Fruit fly (Drosophila melanogaster) whole organism, embryonic: ENCODE results near the gene hry.

Experiments used
- C15 ChIP-seq: fragments of 200-800 bp; sonication (Bioruptor generic); IDR thresholded peaks from 3 replicates; pipeline ENCODE4 v1.3.6; 2022; ENCODE audit warnings: missing biosample characterization, missing genetic modification characterization
- CG11085 ChIP-seq: fragments of 200-800 bp; sonication (Bioruptor generic); IDR thresholded peaks from 2 replicates; pipeline ENCODE4 v1.3.6; 2022; ENCODE audit warnings: missing biosample characterization, missing genetic modification characterization
- CG12071 ChIP-seq: fragments of 200-800 bp; sonication (Bioruptor generic); optimal IDR thresholded peaks from 3 replicates; lab custom pipeline; 2018; ENCODE audit warnings: missing biosample characterization, mild to moderate bottlenecking, missing genetic modification characterization
- CG13775 ChIP-seq: fragments of 200-800 bp; sonication (Bioruptor generic); optimal IDR thresholded peaks from 3 replicates; lab custom pipeline; 2017; ENCODE audit warnings: missing biosample characterization, mild to moderate bottlenecking, missing genetic modification characterization
- CG13894 ChIP-seq: fragments of 200-800 bp; sonication (Bioruptor generic); optimal IDR thresholded peaks from 3 replicates; lab custom pipeline; 2018; ENCODE audit warnings: missing biosample characterization, mild to moderate bottlenecking, missing genetic modification characterization, moderate library complexity
- CG14965 ChIP-seq: fragments of 200-800 bp; sonication (Bioruptor generic); optimal IDR thresholded peaks from 2 replicates; lab custom pipeline; 2016; ENCODE audit warnings: missing biosample characterization, missing genetic modification characterization, borderline replicate concordance
- CG16779 ChIP-seq: fragments of 200-800 bp; sonication (Bioruptor generic); IDR thresholded peaks from 2 replicates; pipeline ENCODE4 v1.3.6; 2022; ENCODE audit warnings: missing biosample characterization, missing genetic modification characterization
- CG16813 ChIP-seq: fragments of 200-800 bp; sonication (Bioruptor generic); IDR thresholded peaks from 3 replicates; pipeline ENCODE4 v1.3.6; 2022; ENCODE audit warnings: missing biosample characterization, missing genetic modification characterization; ENCODE audit not compliant: partially characterized antibody
- CG30403 ChIP-seq: fragments of 200-800 bp; sonication (Bioruptor generic); optimal IDR thresholded peaks from 3 replicates; lab custom pipeline; 2016; ENCODE audit warnings: missing biosample characterization, missing genetic modification characterization
- CG3065 ChIP-seq: fragments of 200-800 bp; sonication (Bioruptor generic); optimal IDR thresholded peaks from 2 replicates; lab custom pipeline; 2016; ENCODE audit warnings: missing biosample characterization, missing genetic modification characterization
- CG31365 ChIP-seq: fragments of 200-800 bp; sonication (Bioruptor generic); optimal IDR thresholded peaks from 2 replicates; lab custom pipeline; 2018; ENCODE audit warnings: missing biosample characterization, mild to moderate bottlenecking, missing genetic modification characterization
- CG31388 ChIP-seq: fragments of 200-800 bp; sonication (Bioruptor generic); optimal IDR thresholded peaks from 2 replicates; lab custom pipeline; 2016; ENCODE audit warnings: missing biosample characterization, missing genetic modification characterization
- CG3847 ChIP-seq: fragments of 200-800 bp; sonication (Bioruptor generic); IDR thresholded peaks from 2 replicates; pipeline ENCODE4 v1.3.6; 2022; ENCODE audit warnings: missing biosample characterization, missing genetic modification characterization
- CG4707 ChIP-seq: fragments of 200-800 bp; sonication (Bioruptor generic); optimal IDR thresholded peaks from 2 replicates; lab custom pipeline; 2018; ENCODE audit warnings: missing biosample characterization, mild to moderate bottlenecking, missing genetic modification characterization, moderate library complexity
- CG6175 ChIP-seq: fragments of 200-800 bp; sonication (Bioruptor generic); IDR thresholded peaks from 3 replicates; pipeline ENCODE4 v1.3.6; 2022; ENCODE audit warnings: missing biosample characterization, missing genetic modification characterization
- CG6791 ChIP-seq: fragments of 200-800 bp; sonication (Bioruptor generic); IDR thresholded peaks from 3 replicates; pipeline ENCODE4 v1.3.6; 2022; ENCODE audit warnings: missing biosample characterization, missing genetic modification characterization; ENCODE audit not compliant: partially characterized antibody
- CG7745 ChIP-seq: fragments of 200-800 bp; sonication (Bioruptor generic); optimal IDR thresholded peaks from 2 replicates; lab custom pipeline; 2018; ENCODE audit warnings: missing biosample characterization, mild to moderate bottlenecking, missing genetic modification characterization, moderate library complexity
- CG8089 ChIP-seq: fragments of 200-800 bp; sonication (Bioruptor generic); optimal IDR thresholded peaks from 3 replicates; lab custom pipeline; 2016; ENCODE audit warnings: missing biosample characterization, missing genetic modification characterization
- CG8478 ChIP-seq: fragments of >200 bp; optimal IDR thresholded peaks from 2 replicates; lab custom pipeline; 2018
- Camta ChIP-seq: fragments of 200-800 bp; sonication (Bioruptor generic); optimal IDR thresholded peaks from 2 replicates; lab custom pipeline; 2016; ENCODE audit warnings: missing biosample characterization, missing genetic modification characterization
- Dek ChIP-seq: fragments of 200-800 bp; sonication (Bioruptor generic); optimal IDR thresholded peaks from 3 replicates; lab custom pipeline; 2019; ENCODE audit warnings: missing biosample characterization, mild to moderate bottlenecking, missing genetic modification characterization, moderate library complexity
- Dp ChIP-seq: fragments of 200-800 bp; sonication (Bioruptor generic); optimal IDR thresholded peaks from 2 replicates; lab custom pipeline; 2018; ENCODE audit warnings: missing biosample characterization, mild to moderate bottlenecking, missing genetic modification characterization, moderate library complexity
- Eip74EF ChIP-seq, 2 experiments: fragments of 200-800 bp in 1 of 2; fragments of >200 bp in 1 of 2; sonication (Bioruptor generic) in 1 of 2; optimal IDR thresholded peaks; 2 replicates each; lab custom pipeline; 2017 to 2019; ENCODE audit warnings: missing biosample characterization in 2 of 2, missing genetic modification characterization in 2 of 2, mild to moderate bottlenecking in 1 of 2, moderate library complexity in 1 of 2
- Fer1 ChIP-seq: fragments of 200-800 bp; sonication (Bioruptor generic); optimal IDR thresholded peaks from 2 replicates; lab custom pipeline; 2017; ENCODE audit warnings: missing biosample characterization, mild to moderate bottlenecking, missing genetic modification characterization
- H15 ChIP-seq: fragments of 200-800 bp; sonication (Bioruptor generic); IDR thresholded peaks from 3 replicates; pipeline ENCODE4 v1.3.6; 2022; ENCODE audit warnings: missing biosample characterization, missing genetic modification characterization
- MESR4 ChIP-seq: fragments of 200-800 bp; sonication (Bioruptor generic); optimal IDR thresholded peaks from 2 replicates; lab custom pipeline; 2018; ENCODE audit warnings: missing biosample characterization, mild to moderate bottlenecking, missing genetic modification characterization, moderate library complexity
- Mes4 ChIP-seq: fragments of 200-800 bp; sonication (Bioruptor generic); optimal IDR thresholded peaks from 2 replicates; lab custom pipeline; 2016; ENCODE audit warnings: missing biosample characterization, missing genetic modification characterization
- NC2α ChIP-seq: fragments of 200-800 bp; sonication (Bioruptor generic); optimal IDR thresholded peaks from 2 replicates; lab custom pipeline; 2016; ENCODE audit warnings: missing biosample characterization, missing genetic modification characterization
- Nf-YA ChIP-seq: fragments of 200-800 bp; sonication (Bioruptor generic); IDR thresholded peaks from 2 replicates; pipeline ENCODE4 v1.3.6; 2022; ENCODE audit warnings: missing biosample characterization, missing genetic modification characterization
- Ravus ChIP-seq: fragments of 200-800 bp; sonication (Bioruptor generic); IDR thresholded peaks from 2 replicates; pipeline ENCODE4 v1.3.6; 2022; ENCODE audit warnings: missing biosample characterization, missing genetic modification characterization
- Rfx ChIP-seq: fragments of 200-800 bp; sonication (Bioruptor generic); IDR thresholded peaks from 2 replicates; pipeline ENCODE4 v1.3.6; 2022; ENCODE audit warnings: missing biosample characterization, missing genetic modification characterization
- abd-A ChIP-seq: fragments of 200-800 bp; sonication (Bioruptor generic); optimal IDR thresholded peaks from 3 replicates; lab custom pipeline; 2019; ENCODE audit warnings: missing biosample characterization, mild to moderate bottlenecking, missing genetic modification characterization, moderate library complexity
- ara ChIP-seq: fragments of 200-800 bp; sonication (Bioruptor generic); IDR thresholded peaks from 2 replicates; pipeline ENCODE4 v1.3.6; 2022; ENCODE audit warnings: missing biosample characterization, missing genetic modification characterization
- cas ChIP-seq: fragments of 200-800 bp; sonication (Bioruptor generic); IDR thresholded peaks from 2 replicates; pipeline ENCODE4 v1.3.6; 2022; ENCODE audit warnings: missing biosample characterization, missing genetic modification characterization
- caup ChIP-seq: fragments of 200-800 bp; sonication (Bioruptor generic); optimal IDR thresholded peaks from 3 replicates; lab custom pipeline; 2017; ENCODE audit warnings: missing biosample characterization, mild to moderate bottlenecking, missing genetic modification characterization, moderate library complexity; ENCODE audit not compliant: severe bottlenecking
- dmrt99B ChIP-seq: fragments of 200-800 bp; sonication (Bioruptor generic); optimal IDR thresholded peaks from 2 replicates; lab custom pipeline; 2018; ENCODE audit warnings: missing biosample characterization, mild to moderate bottlenecking, missing genetic modification characterization, moderate library complexity
- ems ChIP-seq: fragments of 200-800 bp; sonication (Bioruptor generic); optimal IDR thresholded peaks from 3 replicates; lab custom pipeline; 2016; ENCODE audit warnings: missing biosample characterization, missing genetic modification characterization
- grau ChIP-seq: fragments of 200-800 bp; optimal IDR thresholded peaks from 3 replicates; lab custom pipeline; 2019; ENCODE audit warnings: missing biosample characterization, mild to moderate bottlenecking, missing genetic modification characterization, moderate library complexity
- gro ChIP-seq: fragments of 200-800 bp; sonication (Bioruptor generic); optimal IDR thresholded peaks from 2 replicates; lab custom pipeline; 2016; ENCODE audit warnings: missing biosample characterization, missing genetic modification characterization
- gsb-n ChIP-seq: fragments of 200-800 bp; sonication (Bioruptor generic); optimal IDR thresholded peaks from 3 replicates; lab custom pipeline; 2018; ENCODE audit warnings: missing biosample characterization, mild to moderate bottlenecking, missing genetic modification characterization
- her ChIP-seq: fragments of 200-800 bp; sonication (Bioruptor generic); optimal IDR thresholded peaks from 2 replicates; lab custom pipeline; 2016; ENCODE audit warnings: missing biosample characterization, missing genetic modification characterization
- ind ChIP-seq: fragments of 200-800 bp; sonication (Bioruptor generic); optimal IDR thresholded peaks from 3 replicates; lab custom pipeline; 2016; ENCODE audit warnings: missing biosample characterization, missing genetic modification characterization
- kni ChIP-seq: fragments of 200-800 bp; sonication (Bioruptor generic); optimal IDR thresholded peaks from 3 replicates; lab custom pipeline; 2017; ENCODE audit warnings: mild to moderate bottlenecking, missing biosample characterization, missing genetic modification reagents, missing genetic modification characterization
- knrl ChIP-seq: fragments of 200-800 bp; sonication (Bioruptor generic); IDR thresholded peaks from 3 replicates; pipeline ENCODE4 v1.3.6; 2022; ENCODE audit warnings: missing biosample characterization, missing genetic modification characterization; ENCODE audit not compliant: partially characterized antibody
- lola ChIP-seq, 3 experiments: fragments of >200 bp in 2 of 3; fragments of 200-800 bp in 1 of 3; sonication (Bioruptor generic) in 1 of 3; optimal IDR thresholded peaks; 2 replicates each; lab custom pipeline; 2017 to 2019; ENCODE audit warnings: missing biosample characterization in 3 of 3, missing genetic modification characterization in 3 of 3, mild to moderate bottlenecking in 1 of 3, moderate library complexity in 1 of 3
- mirr ChIP-seq: fragments of 200-800 bp; sonication (Bioruptor generic); optimal IDR thresholded peaks from 3 replicates; lab custom pipeline; 2018; ENCODE audit warnings: missing biosample characterization, mild to moderate bottlenecking, missing genetic modification characterization
- sima ChIP-seq: fragments of 200-800 bp; sonication (Bioruptor generic); optimal IDR thresholded peaks from 2 replicates; lab custom pipeline; 2016; ENCODE audit warnings: missing biosample characterization, missing genetic modification characterization
- tna ChIP-seq: fragments of 200-800 bp; sonication (Bioruptor generic); IDR thresholded peaks from 2 replicates; pipeline ENCODE4 v1.3.6; 2022; ENCODE audit warnings: missing biosample characterization, missing genetic modification characterization; ENCODE audit not compliant: partially characterized antibody
- trem ChIP-seq: fragments of 200-800 bp; optimal IDR thresholded peaks from 3 replicates; lab custom pipeline; 2019; ENCODE audit warnings: missing biosample characterization, mild to moderate bottlenecking, missing genetic modification characterization, moderate library complexity
- usp ChIP-seq: fragments of >200 bp; optimal IDR thresholded peaks from 2 replicates; lab custom pipeline; 2017; ENCODE audit warnings: missing biosample characterization, missing genetic modification characterization

hry gene

dm6 chr3L:8719990-8720559 is 44.5 kb downstream of the hry start, which contains the start of gene SrpRbeta (continued):
- TF ChIP-seq gro, result peak; percentile 60
- TF ChIP-seq ind, result no peak
- no peak for TF ChIP-seq CG12071 (GFP tag; lab: Kevin White, UChicago)
- TF ChIP-seq kni (GFP tag; lab: Kevin White, UChicago), result no peak
- TF ChIP-seq mirr, result peak; percentile 43
- no peak for TF ChIP-seq CG16813
- peak; percentile 8 for TF ChIP-seq CG30403 (GFP tag; lab: Kevin White, UChicago)
- TF ChIP-seq CG16779 (GFP tag; lab: Robert Waterston, UW), result 0 out of 2 replicates have a peak, but pooled peaks have one; percentile 27
- no peak for TF ChIP-seq knrl (GFP tag; lab: Robert Waterston, UW)
- TF ChIP-seq MESR4 (GFP tag; lab: Kevin White, UChicago), result peak; percentile 99
- peak; percentile 7 for TF ChIP-seq ems
- TF ChIP-seq CG8089 (GFP tag; lab: Kevin White, UChicago), result no peak
- TF ChIP-seq Mes4 (GFP tag; lab: Kevin White, UChicago), result no peak
- no peak for TF ChIP-seq Camta (GFP tag; lab: Kevin White, UChicago)
- TF ChIP-seq CG31388, result no peak
- no peak for TF ChIP-seq NC2α
- no peak for TF ChIP-seq CG13775
- no peak for TF ChIP-seq CG4707 (GFP tag; lab: Kevin White, UChicago)
- no peak for TF ChIP-seq sima (GFP tag; lab: Kevin White, UChicago)
- TF ChIP-seq CG6175 (GFP tag; lab: Robert Waterston, UW), result no peak
- peak; percentile 75 for TF ChIP-seq trem
- no peak for TF ChIP-seq CG11085
- TF ChIP-seq C15 (GFP tag; lab: Robert Waterston, UW), result no peak
- TF ChIP-seq Dp (GFP tag; lab: Kevin White, UChicago), result peak; percentile 93
- TF ChIP-seq CG3847 (GFP tag; lab: Robert Waterston, UW), result peak; percentile 42; the same call in 1 of the 2 replicates
- TF ChIP-seq her (GFP tag; lab: Kevin White, UChicago), result peak; percentile 47
- no peak for TF ChIP-seq Nf-YA (GFP tag; lab: Robert Waterston, UW)
- peak; percentile 58 for TF ChIP-seq Rfx (GFP tag; lab: Robert Waterston, UW)
- TF ChIP-seq Fer1 (GFP tag; lab: Kevin White, UChicago), result peak; percentile 19
- TF ChIP-seq lola (GFP tag; optimal IDR thresholded peaks at IDR 0.05; lab: Kevin White, UChicago), result no peak
- TF ChIP-seq Dek (tag; lab: Kevin White, UChicago), result no peak
- TF ChIP-seq gsb-n (tag; lab: Kevin White, UChicago), result no peak
- no peak for TF ChIP-seq CG7745 (tag; lab: Kevin White, UChicago)
- TF ChIP-seq dmrt99B (tag; lab: Kevin White, UChicago), result no peak
- no peak for TF ChIP-seq CG14965
- TF ChIP-seq grau (tag; lab: Kevin White, UChicago), result peak; percentile 17
- TF ChIP-seq cas (GFP tag; lab: Robert Waterston, UW), result no peak
- TF ChIP-seq Ravus (GFP tag; lab: Robert Waterston, UW), result no peak
- TF ChIP-seq tna (GFP tag; lab: Robert Waterston, UW), result no peak
- peak; percentile 14 for TF ChIP-seq caup (GFP tag; lab: Kevin White, UChicago)
- TF ChIP-seq Eip74EF (GFP tag; optimal IDR thresholded peaks at IDR 0.05; lab: Kevin White, UChicago), result no peak
- no peak for TF ChIP-seq H15 (GFP tag; lab: Robert Waterston, UW)
- TF ChIP-seq CG31365 (tag; lab: Kevin White, UChicago), result no peak
- no peak for TF ChIP-seq usp (GFP tag; lab: Kevin White, UChicago)
- TF ChIP-seq CG3065, result no peak
- no peak for TF ChIP-seq abd-A (tag; lab: Kevin White, UChicago)
- no peak for TF ChIP-seq CG13894 (tag; lab: Kevin White, UChicago)
- peak; percentile 27; the same call in 1 of the 2 replicates for TF ChIP-seq ara (GFP tag; lab: Robert Waterston, UW)
- TF ChIP-seq CG6791 (GFP tag; lab: Robert Waterston, UW), result 0 out of 3 replicates have a peak, but pooled peaks have one; percentile 18
- TF ChIP-seq CG8478 (lab: Kevin White, UChicago), result no peak
